Fruit fly (Drosophila melanogaster): ENCODE results near the gene Rpn3.

- no peak for TF ChIP-seq CG8478 (optimal IDR thresholded peaks at IDR 0.05)
- TF ChIP-seq CTCF (optimal IDR thresholded peaks at IDR 0.05) = no peak
Observed at dm6 chr2L:19018266-19018665, 33.3 kb upstream of the Rpn3 start.
